Worm (Caenorhabditis elegans) whole organism, L3 larva: ENCODE measurements around the gene lrx-1.

Experiments
- ama-1 ChIP-seq: fragments of 150-350 bp; optimal IDR thresholded peaks from 2 replicates; lab custom pipeline; 2018
- fos-1 ChIP-seq: fragments of 150-350 bp; optimal IDR thresholded peaks from 2 replicates; lab custom pipeline; 2014; ENCODE audit warnings: missing biosample characterization, missing genetic modification characterization
- nhr-11 ChIP-seq: fragments of 150-350 bp; optimal IDR thresholded peaks from 2 replicates; lab custom pipeline; 2014; ENCODE audit warnings: missing biosample characterization, missing genetic modification characterization
- nhr-12 ChIP-seq: fragments of 150-350 bp; optimal IDR thresholded peaks from 2 replicates; lab custom pipeline; 2014; ENCODE audit warnings: missing biosample characterization, missing genetic modification characterization
- nhr-77 ChIP-seq: fragments of 150-350 bp; optimal IDR thresholded peaks from 2 replicates; lab custom pipeline; 2014; ENCODE audit warnings: missing biosample characterization, missing genetic modification characterization
- sea-2 ChIP-seq: fragments of 150-350 bp; sonication (generic microtip); optimal IDR thresholded peaks from 4 replicates; lab custom pipeline; 2014; ENCODE audit warnings: missing biosample characterization, missing genetic modification reagents, missing genetic modification characterization
- snpc-4 ChIP-seq: fragments of 150-350 bp; optimal IDR thresholded peaks from 2 replicates; lab custom pipeline; 2014; ENCODE audit warnings: missing biosample characterization, missing genetic modification characterization
- unc-39 ChIP-seq: sonication (generic microtip); optimal IDR thresholded peaks from 4 replicates; lab custom pipeline; 2017; ENCODE audit warnings: missing biosample characterization, missing genetic modification characterization

- no peak for TF ChIP-seq unc-39 (tag; lab: Kevin White, UChicago)
- no peak for TF ChIP-seq nhr-12 (tag; lab: Kevin White, UChicago)
- no peak for TF ChIP-seq nhr-11 (tag; lab: Kevin White, UChicago)
- TF ChIP-seq nhr-77 (tag; lab: Kevin White, UChicago), result no peak
- TF ChIP-seq snpc-4 (tag; lab: Kevin White, UChicago), result no peak
- no peak for TF ChIP-seq ama-1
- no peak for TF ChIP-seq sea-2 (GFP tag; lab: Kevin White, UChicago)
- TF ChIP-seq fos-1 (tag; lab: Kevin White, UChicago), result no peak
Measured at ce11 chrV:12271495-12271894, 19.1 kb downstream of the lrx-1 start, which contains the start of the genes tsfm-1 and capg-2.
